Worm (Caenorhabditis elegans): ENCODE results near the gene sri-29.

sri-29 gene

ce11 chrII:3012133-3012532, 32.0 kb upstream of the sri-29 start, which contains the start of gene C41H7.9:
Gene C41H7.9, minus strand, starts transcription at chrII:3012233.
- TF ChIP-seq aptf-2 (GFP tag; conservative IDR thresholded peaks at IDR 0.05) (no peak), cebp-2 (GFP tag; IDR thresholded peaks at IDR 0.05) (no peak), ZK185.1 (tag; optimal IDR thresholded peaks at IDR 0.05; ENCODE audit: poor library complexity, severe bottlenecking) (no peak), egrh-3 (GFP tag; IDR thresholded peaks at IDR 0.05) (no peak), Y79H2A.3 (GFP tag; conservative IDR thresholded peaks at IDR 0.05) (no peak), ekl-4 (GFP tag; IDR thresholded peaks at IDR 0.05) (no peak), K11D2.4 (GFP tag; IDR thresholded peaks at IDR 0.05) (no peak), F37B4.10 (GFP tag; IDR thresholded peaks at IDR 0.05) (no peak), Y67H2A.10 (GFP tag; conservative IDR thresholded peaks at IDR 0.05) (no peak), ama-1 (optimal IDR thresholded peaks at IDR 0.05) (no peak), ama-1 (GFP tag; optimal IDR thresholded peaks at IDR 0.05) (no peak), attf-5 (GFP tag; optimal IDR thresholded peaks at IDR 0.05) (no peak), bed-2 (GFP tag; IDR thresholded peaks at IDR 0.05) (no peak), dox-1 (GFP tag; IDR thresholded peaks at IDR 0.05) (no peak), F23B12.7 (tag; optimal IDR thresholded peaks at IDR 0.05; ENCODE audit: insufficient read depth) (no peak)

ce11 chrII:3014196-3014849, 29.8 kb upstream of the sri-29 start, which contains the start of gene C41H7.2:
Gene C41H7.2, plus strand, starts transcription at chrII:3014817.
- TF ChIP-seq nhr-80 (tag; optimal IDR thresholded peaks at IDR 0.05) (peak; percentile 71), lir-1 (GFP tag; conservative IDR thresholded peaks at IDR 0.05) (no peak), C17E4.6 (GFP tag; IDR thresholded peaks at IDR 0.05) (no peak), nfyb-1 (GFP tag; IDR thresholded peaks at IDR 0.05) (peak; percentile 93), ceh-79 (tag; optimal IDR thresholded peaks at IDR 0.05) (no peak), sea-2 (GFP tag; IDR thresholded peaks at IDR 0.05) (no peak), somi-1 (GFP tag; optimal IDR thresholded peaks at IDR 0.05) (no peak)

- no peak for TF ChIP-seq lin-54 (GFP tag; optimal IDR thresholded peaks at IDR 0.05)
- no peak for TF ChIP-seq lin-35 (GFP tag; optimal IDR thresholded peaks at IDR 0.05)
- TF ChIP-seq lin-26 (GFP tag; IDR thresholded peaks at IDR 0.05): no peak
- TF ChIP-seq madf-10 (tag; optimal IDR thresholded peaks at IDR 0.05): no peak
- no peak for TF ChIP-seq let-607 (tag; optimal IDR thresholded peaks at IDR 0.05)
- TF ChIP-seq snpc-3.4 (tag; optimal IDR thresholded peaks at IDR 0.05): no peak
- no peak for TF ChIP-seq ztf-28 (GFP tag; IDR thresholded peaks at IDR 0.05)
- TF ChIP-seq snpc-1.1 (tag; optimal IDR thresholded peaks at IDR 0.05; ENCODE audit: insufficient read depth): no peak
- no peak for TF ChIP-seq ceh-79 (tag; optimal IDR thresholded peaks at IDR 0.05)
- TF ChIP-seq F55B11.4 (tag; optimal IDR thresholded peaks at IDR 0.05; ENCODE audit: borderline replicate concordance, insufficient read depth): no peak
- TF ChIP-seq dpff-1 (tag; optimal IDR thresholded peaks at IDR 0.05): no peak
- no peak for TF ChIP-seq F10E7.11 (tag; optimal IDR thresholded peaks at IDR 0.05)
These were observed 24.3 kb upstream of the sri-29 start, which contains the start of gene clec-3 for ce11 chrII:3019807-3020206. Gene clec-3, minus strand, starts transcription at chrII:3019907.

- no peak for TF ChIP-seq Y53F4B.3 (GFP tag; IDR thresholded peaks at IDR 0.05)
- no peak for TF ChIP-seq C06A6.2 (GFP tag; conservative IDR thresholded peaks at IDR 0.05)
- no peak for TF ChIP-seq pha-4 (tag; optimal IDR thresholded peaks at IDR 0.05)
- no peak for TF ChIP-seq Y53G8AR.9 (GFP tag; conservative IDR thresholded peaks at IDR 0.05)
- TF ChIP-seq ztf-25 (GFP tag; IDR thresholded peaks at IDR 0.05): no peak
- TF ChIP-seq Y67H2A.10 (GFP tag; conservative IDR thresholded peaks at IDR 0.05): no peak
- TF ChIP-seq madf-8 (GFP tag; conservative IDR thresholded peaks at IDR 0.05): no peak
- TF ChIP-seq gei-17 (GFP tag; optimal IDR thresholded peaks at IDR 0.05): no peak
- TF ChIP-seq unc-130 (GFP tag; optimal IDR thresholded peaks at IDR 0.05): no peak
- no peak for TF ChIP-seq bed-2 (GFP tag; IDR thresholded peaks at IDR 0.05)
- no peak for TF ChIP-seq Y95B8A.8 (GFP tag; IDR thresholded peaks at IDR 0.05)
- no peak for TF ChIP-seq ccch-3 (GFP tag; optimal IDR thresholded peaks at IDR 0.05)
- no peak for TF ChIP-seq T26A5.8 (tag; optimal IDR thresholded peaks at IDR 0.05)
These were observed 23.2 kb upstream of the sri-29 start for ce11 chrII:3020899-3021298.
